Fruit fly (Drosophila melanogaster) whole organism, prepupa: ENCODE results near the gene Sms.

Experiments used
- Blimp-1 ChIP-seq: fragments of 200-800 bp; sonication (Bioruptor generic); optimal IDR thresholded peaks from 3 replicates; lab custom pipeline; 2017; ENCODE audit warnings: missing biosample characterization, missing genetic modification characterization, mild to moderate bottlenecking, moderate library complexity, missing genetic modification reagents
- CG10631 ChIP-seq: fragments of 200-800 bp; sonication (Bioruptor generic); optimal IDR thresholded peaks from 2 replicates; lab custom pipeline; 2016; ENCODE audit warnings: missing biosample characterization, missing genetic modification characterization
- CG11762 ChIP-seq: fragments of 200-800 bp; sonication (Bioruptor generic); optimal IDR thresholded peaks from 3 replicates; lab custom pipeline; 2016; ENCODE audit warnings: missing biosample characterization, missing genetic modification characterization; ENCODE audit not compliant: insufficient read depth
- CG11902 ChIP-seq: fragments of 200-800 bp; sonication (Bioruptor generic); optimal IDR thresholded peaks from 3 replicates; lab custom pipeline; 2016; ENCODE audit warnings: missing biosample characterization, missing genetic modification characterization
- CG15336 ChIP-seq: fragments of 200-800 bp; sonication (Bioruptor generic); IDR thresholded peaks from 2 replicates; pipeline ENCODE4 v1.3.6; 2022; ENCODE audit warnings: missing biosample characterization, missing genetic modification characterization
- CG1621 ChIP-seq: fragments of 200-800 bp; sonication (Bioruptor generic); optimal IDR thresholded peaks from 3 replicates; lab custom pipeline; 2018; ENCODE audit warnings: missing biosample characterization, mild to moderate bottlenecking, missing genetic modification characterization
- CG16779 ChIP-seq: fragments of 200-800 bp; sonication (Bioruptor generic); optimal IDR thresholded peaks from 3 replicates; lab custom pipeline; 2017; ENCODE audit warnings: missing biosample characterization, mild to moderate bottlenecking, missing genetic modification characterization
- CG31627 ChIP-seq: fragments of 200-800 bp; sonication (Bioruptor generic); optimal IDR thresholded peaks from 3 replicates; lab custom pipeline; 2016; ENCODE audit warnings: missing biosample characterization, missing genetic modification characterization
- CG32006 ChIP-seq: fragments of 200-800 bp; sonication (Bioruptor generic); optimal IDR thresholded peaks from 3 replicates; lab custom pipeline; 2017; ENCODE audit warnings: missing biosample characterization, mild to moderate bottlenecking, missing genetic modification characterization
- CG3919 ChIP-seq: fragments of 200-800 bp; sonication (Bioruptor generic); optimal IDR thresholded peaks from 3 replicates; lab custom pipeline; 2016; ENCODE audit warnings: missing biosample characterization, missing genetic modification characterization
- CG4318 ChIP-seq: fragments of 200-800 bp; sonication (Bioruptor generic); optimal IDR thresholded peaks from 3 replicates; lab custom pipeline; 2017; ENCODE audit warnings: missing biosample characterization, mild to moderate bottlenecking, missing genetic modification characterization
- CG6163 ChIP-seq: fragments of 200-800 bp; sonication (Bioruptor generic); IDR thresholded peaks from 3 replicates; pipeline ENCODE4 v1.3.6; 2022; ENCODE audit warnings: missing biosample characterization, missing genetic modification characterization
- CG6276 ChIP-seq: fragments of 200-800 bp; sonication (Bioruptor generic); optimal IDR thresholded peaks from 2 replicates; lab custom pipeline; 2017; ENCODE audit warnings: missing biosample characterization, mild to moderate bottlenecking, missing genetic modification characterization
- CG7368 ChIP-seq: fragments of 200-800 bp; sonication (Bioruptor generic); optimal IDR thresholded peaks from 3 replicates; lab custom pipeline; 2016; ENCODE audit warnings: missing biosample characterization, missing genetic modification characterization
- CG8319 ChIP-seq: fragments of 200-800 bp; sonication (Bioruptor generic); optimal IDR thresholded peaks from 3 replicates; lab custom pipeline; 2016; ENCODE audit warnings: missing biosample characterization, missing genetic modification characterization
- CG8632 ChIP-seq: fragments of 200-800 bp; sonication (Bioruptor generic); optimal IDR thresholded peaks from 3 replicates; lab custom pipeline; 2016; ENCODE audit warnings: missing biosample characterization, missing genetic modification characterization
- CG9139 ChIP-seq: fragments of 200-800 bp; sonication (Bioruptor generic); optimal IDR thresholded peaks from 3 replicates; lab custom pipeline; 2017; ENCODE audit warnings: missing biosample characterization, mild to moderate bottlenecking, missing genetic modification characterization
- Eip75B ChIP-seq: fragments of 200-800 bp; sonication (Bioruptor generic); optimal IDR thresholded peaks from 3 replicates; lab custom pipeline; 2016; ENCODE audit warnings: missing biosample characterization, missing genetic modification characterization
- Eip78C ChIP-seq: fragments of 200-800 bp; sonication (Bioruptor generic); peaks from one replicate; lab custom pipeline; 2016; ENCODE audit warnings: missing biosample characterization, missing genetic modification characterization
- Ets21C ChIP-seq: fragments of 200-800 bp; sonication (Bioruptor generic); optimal IDR thresholded peaks from 3 replicates; lab custom pipeline; 2016; ENCODE audit warnings: missing biosample characterization, missing genetic modification characterization
- Ets96B ChIP-seq: fragments of 200-800 bp; optimal IDR thresholded peaks from 2 replicates; lab custom pipeline; 2019; ENCODE audit warnings: missing biosample characterization, mild to moderate bottlenecking, missing genetic modification characterization, moderate library complexity
- Gug ChIP-seq: fragments of 200-800 bp; sonication (Bioruptor generic); IDR thresholded peaks from 2 replicates; pipeline ENCODE4 v1.3.6; 2022; ENCODE audit warnings: missing biosample characterization, missing genetic modification characterization
- Hr38 ChIP-seq: sonication (Bioruptor generic); optimal IDR thresholded peaks from 2 replicates; lab custom pipeline; 2016; ENCODE audit warnings: missing biosample characterization, missing genetic modification characterization
- Hr39 ChIP-seq: fragments of 200-800 bp; sonication (Bioruptor generic); optimal IDR thresholded peaks from 2 replicates; lab custom pipeline; 2016; ENCODE audit warnings: missing biosample characterization, missing genetic modification characterization
- Hr4 ChIP-seq: fragments of 200-800 bp; sonication (Bioruptor generic); optimal IDR thresholded peaks from 3 replicates; lab custom pipeline; 2016; ENCODE audit warnings: missing biosample characterization, missing genetic modification characterization
- Lpt ChIP-seq: fragments of 200-800 bp; sonication (Bioruptor generic); optimal IDR thresholded peaks from 3 replicates; lab custom pipeline; 2016; ENCODE audit warnings: missing biosample characterization, missing genetic modification characterization
- OdsH ChIP-seq: fragments of 200-800 bp; sonication (Bioruptor generic); optimal IDR thresholded peaks from 3 replicates; lab custom pipeline; 2016; ENCODE audit warnings: missing biosample characterization, missing genetic modification characterization
- Smox ChIP-seq: fragments of 200-800 bp; sonication (Bioruptor generic); optimal IDR thresholded peaks from 3 replicates; lab custom pipeline; 2016; ENCODE audit warnings: missing biosample characterization, missing genetic modification characterization
- Sox102F ChIP-seq: fragments of 200-800 bp; sonication (Bioruptor generic); optimal IDR thresholded peaks from 2 replicates; lab custom pipeline; 2016; ENCODE audit warnings: missing biosample characterization, mild to moderate bottlenecking, missing genetic modification characterization
- Sox15 ChIP-seq: fragments of 200-800 bp; sonication (Bioruptor generic); optimal IDR thresholded peaks from 3 replicates; lab custom pipeline; 2016; ENCODE audit warnings: missing biosample characterization, missing genetic modification characterization
- acj6 ChIP-seq: fragments of 200-800 bp; sonication (Bioruptor generic); optimal IDR thresholded peaks from 3 replicates; lab custom pipeline; 2016; ENCODE audit warnings: missing biosample characterization, missing genetic modification characterization
- dac ChIP-seq: fragments of 200-800 bp; sonication (Bioruptor generic); optimal IDR thresholded peaks from 2 replicates; lab custom pipeline; 2017; ENCODE audit warnings: missing biosample characterization, mild to moderate bottlenecking, missing genetic modification characterization
- eg ChIP-seq: fragments of 200-800 bp; sonication (Bioruptor generic); IDR thresholded peaks from 3 replicates; pipeline ENCODE4 v1.3.6; 2022; ENCODE audit warnings: missing biosample characterization, missing genetic modification characterization
- esn ChIP-seq: fragments of 200-800 bp; sonication (Bioruptor generic); optimal IDR thresholded peaks from 2 replicates; lab custom pipeline; 2016; ENCODE audit warnings: missing biosample characterization, mild to moderate bottlenecking, missing genetic modification characterization, moderate library complexity
- fd59A ChIP-seq: fragments of 200-800 bp; sonication (Bioruptor generic); optimal IDR thresholded peaks from 2 replicates; lab custom pipeline; 2017; ENCODE audit warnings: missing biosample characterization, mild to moderate bottlenecking, missing genetic modification characterization, missing genetic modification reagents
- fkh ChIP-seq: fragments of 200-800 bp; sonication (Bioruptor generic); optimal IDR thresholded peaks from 3 replicates; lab custom pipeline; 2017; ENCODE audit warnings: missing biosample characterization, mild to moderate bottlenecking, missing genetic modification characterization, moderate library complexity
- net ChIP-seq: fragments of 200-800 bp; sonication (Bioruptor generic); optimal IDR thresholded peaks from 3 replicates; lab custom pipeline; 2016; ENCODE audit warnings: missing biosample characterization, missing genetic modification characterization
- pdm3 ChIP-seq: fragments of 200-800 bp; sonication (Bioruptor generic); optimal IDR thresholded peaks from 3 replicates; lab custom pipeline; 2016; ENCODE audit warnings: missing biosample characterization, missing genetic modification characterization
- salr ChIP-seq, 2 experiments: fragments of 200-800 bp; sonication (Bioruptor generic); optimal IDR thresholded peaks; 3 replicates each; lab custom pipeline; 2016 to 2018; ENCODE audit warnings: missing biosample characterization in 2 of 2, missing genetic modification characterization in 2 of 2, mild to moderate bottlenecking in 1 of 2
- ss ChIP-seq, 2 experiments: fragments of 200-800 bp; sonication (Bioruptor generic); optimal IDR thresholded peaks; 2 replicates in 1 of 2; 3 replicates in 1 of 2; lab custom pipeline; 2017 to 2018; ENCODE audit warnings: mild to moderate bottlenecking in 2 of 2, missing biosample characterization in 2 of 2, missing genetic modification characterization in 2 of 2, moderate library complexity in 1 of 2
- vri ChIP-seq: fragments of 200-800 bp; sonication (Bioruptor generic); optimal IDR thresholded peaks from 3 replicates; lab custom pipeline; 2016; ENCODE audit warnings: missing biosample characterization, mild to moderate bottlenecking, missing genetic modification characterization

Gene Sms

dm6 chr3L:12319782-12320181 lies 42.7 kb upstream of the Sms start:
- TF ChIP-seq CG6276 (GFP tag; lab: Kevin White, UChicago) (no peak), CG8632 (no peak), eg (GFP tag; lab: Robert Waterston, UW) (no peak), Ets21C (GFP tag; lab: Kevin White, UChicago) (no peak), CG9139 (GFP tag; lab: Kevin White, UChicago) (no peak), CG31627 (GFP tag; lab: Kevin White, UChicago) (no peak), fd59A (GFP tag; lab: Kevin White, UChicago) (no peak), Sox15 (no peak), CG6163 (GFP tag; lab: Robert Waterston, UW) (no peak), Smox (no peak), vri (no peak), Hr38 (GFP tag; lab: Kevin White, UChicago) (no peak), Sox102F (GFP tag; lab: Kevin White, UChicago) (no peak), net (no peak), pdm3 (GFP tag; lab: Kevin White, UChicago) (no peak), Gug (GFP tag; lab: Robert Waterston, UW) (no peak), Hr4 (GFP tag; lab: Kevin White, UChicago) (no peak)

dm6 chr3L:12313280-12313679 lies 36.2 kb upstream of the Sms start:
- TF ChIP-seq Eip78C (GFP tag; lab: Kevin White, UChicago) (no peak), Hr38 (GFP tag; lab: Kevin White, UChicago) (no peak), OdsH (GFP tag; lab: Kevin White, UChicago) (no peak), esn (no peak), CG8319 (GFP tag; lab: Kevin White, UChicago) (no peak), Blimp-1 (GFP tag; lab: Kevin White, UChicago) (no peak), Ets21C (GFP tag; lab: Kevin White, UChicago) (no peak), dac (GFP tag; lab: Kevin White, UChicago) (no peak), ss (GFP tag; optimal IDR thresholded peaks at IDR 0.05; lab: Kevin White, UChicago) (no peak), CG6163 (GFP tag; lab: Robert Waterston, UW) (no peak), Smox (no peak), CG1621 (tag; lab: Kevin White, UChicago) (no peak), CG11762 (GFP tag; lab: Kevin White, UChicago) (no peak), CG15336 (no peak), fkh (no peak)

DNA sequence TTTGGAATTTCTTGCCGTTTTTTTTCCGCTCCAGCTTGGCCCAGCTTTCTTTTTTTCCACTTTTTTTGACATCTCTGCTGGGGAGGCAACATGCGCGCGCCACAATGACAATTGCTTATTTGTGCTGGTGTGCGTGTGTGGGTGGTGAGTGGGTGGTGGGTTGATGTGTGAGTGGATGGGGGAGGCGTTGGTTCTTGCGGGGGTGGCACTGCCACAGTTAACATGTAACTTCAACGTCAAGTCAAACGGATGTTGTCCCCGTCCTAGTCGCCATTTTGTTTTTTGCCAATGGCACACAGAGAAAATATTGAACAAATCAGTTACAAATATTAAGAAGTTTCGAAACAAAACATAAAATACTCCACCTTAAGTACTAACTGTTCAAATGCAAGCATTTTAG lies 33.5 kb upstream of the Sms start, which contains the start of gene CG44355:
Gene CG44355 (plus strand): TSS at position 301 of the 400 bp plus-strand sequence.
- no peak for TF ChIP-seq CG10631
- TF ChIP-seq CG4318 (GFP tag; lab: Kevin White, UChicago), result no peak
- TF ChIP-seq CG3919 (GFP tag; lab: Kevin White, UChicago), result no peak
- TF ChIP-seq CG7368 (GFP tag; lab: Kevin White, UChicago), result no peak
- TF ChIP-seq CG16779 (tag; lab: Kevin White, UChicago), result no peak
- no peak for TF ChIP-seq acj6 (GFP tag; lab: Kevin White, UChicago)
- TF ChIP-seq Hr4 (GFP tag; lab: Kevin White, UChicago), result no peak
- no peak for TF ChIP-seq Hr39
- TF ChIP-seq CG11902, result no peak
- no peak for TF ChIP-seq Smox
- TF ChIP-seq CG32006, result no peak
- TF ChIP-seq vri, result no peak
- no peak for TF ChIP-seq salr (GFP tag; optimal IDR thresholded peaks at IDR 0.05; lab: Kevin White, UChicago)
- TF ChIP-seq Gug (GFP tag; lab: Robert Waterston, UW), result no peak
- no peak for TF ChIP-seq Lpt
- no peak for TF ChIP-seq Ets96B (tag; lab: Kevin White, UChicago)
- TF ChIP-seq net, result no peak
- TF ChIP-seq Hr38 (GFP tag; lab: Kevin White, UChicago), result no peak
- no peak for TF ChIP-seq Eip75B (GFP tag; lab: Kevin White, UChicago)
